Worm (Caenorhabditis elegans) whole organism, L2 larva: Measurements from ENCODE around the gene srd-59.

Experiments
- ceh-16 ChIP-seq: fragments of 150-350 bp; optimal IDR thresholded peaks from 2 replicates; lab custom pipeline; 2014; ENCODE audit warnings: missing biosample characterization, missing genetic modification characterization
- elt-1 ChIP-seq: fragments of 150-350 bp; optimal IDR thresholded peaks from 2 replicates; lab custom pipeline; 2014; ENCODE audit warnings: missing biosample characterization, missing genetic modification characterization
- lin-13 ChIP-seq: fragments of 150-350 bp; optimal IDR thresholded peaks from 2 replicates; lab custom pipeline; 2014; ENCODE audit warnings: missing biosample characterization, missing genetic modification reagents, missing genetic modification characterization
- lin-39 ChIP-seq: fragments of 150-350 bp; optimal IDR thresholded peaks from 2 replicates; lab custom pipeline; 2014; ENCODE audit warnings: missing biosample characterization, missing genetic modification reagents, missing genetic modification characterization
- nhr-11 ChIP-seq: fragments of 150-350 bp; optimal IDR thresholded peaks from 2 replicates; lab custom pipeline; 2014; ENCODE audit warnings: missing biosample characterization, missing genetic modification characterization
- nhr-237 ChIP-seq: fragments of 150-350 bp; optimal IDR thresholded peaks from 2 replicates; lab custom pipeline; 2014; ENCODE audit warnings: missing biosample characterization, missing genetic modification characterization
- nhr-77 ChIP-seq: fragments of 150-350 bp; optimal IDR thresholded peaks from 2 replicates; lab custom pipeline; 2014; ENCODE audit warnings: missing biosample characterization, missing genetic modification characterization
- peb-1 ChIP-seq: fragments of 150-350 bp; optimal IDR thresholded peaks from 2 replicates; lab custom pipeline; 2014; ENCODE audit warnings: missing biosample characterization, missing genetic modification characterization
- zag-1 ChIP-seq: fragments of 150-350 bp; optimal IDR thresholded peaks from 2 replicates; lab custom pipeline; 2014; ENCODE audit warnings: missing biosample characterization, missing genetic modification characterization

DNA sequence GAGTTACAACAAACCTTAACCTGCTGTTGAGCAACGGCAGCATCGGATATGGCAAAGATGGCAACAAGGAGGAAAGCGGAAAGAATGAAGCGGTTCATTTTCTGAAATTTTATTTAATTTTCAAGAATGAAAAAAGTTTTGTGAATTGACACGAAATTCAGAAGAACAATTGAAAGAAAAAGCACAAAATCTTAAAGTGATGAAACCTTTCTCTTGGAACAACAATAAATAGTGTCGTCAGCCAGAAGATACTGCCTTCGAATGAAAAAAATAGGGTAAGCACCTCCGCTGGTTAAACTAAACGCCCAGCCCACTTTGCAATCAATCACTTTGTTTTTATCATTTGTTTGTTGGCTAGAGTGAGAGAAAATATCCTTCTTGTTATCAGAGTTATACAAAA is 6.6 kb downstream of the srd-59 start, which contains the start of gene E04F6.9:
- TF ChIP-seq nhr-77: no peak
- TF ChIP-seq nhr-11 (tag; lab: Kevin White, UChicago): no peak
- TF ChIP-seq nhr-237 (tag; lab: Kevin White, UChicago): no peak
- TF ChIP-seq zag-1 (tag; lab: Kevin White, UChicago): no peak
- no peak for TF ChIP-seq ceh-16 (tag; lab: Kevin White, UChicago)
- TF ChIP-seq lin-13 (GFP tag; lab: Kevin White, UChicago): no peak
- no peak for TF ChIP-seq peb-1
- TF ChIP-seq lin-39 (tag; lab: Kevin White, UChicago): no peak
- TF ChIP-seq elt-1 (tag; lab: Kevin White, UChicago): no peak
